Fruit fly (Drosophila melanogaster) whole organism, embryonic: Measurements from ENCODE around the gene nudE.

Experiments
- Atf-2 ChIP-seq: fragments of 200-800 bp; sonication (Bioruptor generic); optimal IDR thresholded peaks from 2 replicates; lab custom pipeline; 2016; ENCODE audit warnings: missing biosample characterization, missing genetic modification characterization
- C15 ChIP-seq: fragments of 200-800 bp; sonication (Bioruptor generic); IDR thresholded peaks from 3 replicates; pipeline ENCODE4 v1.3.6; 2022; ENCODE audit warnings: missing biosample characterization, missing genetic modification characterization
- CG11093 ChIP-seq: fragments of 200-800 bp; sonication (Bioruptor generic); IDR thresholded peaks from 3 replicates; pipeline ENCODE4 v1.3.6; 2022; ENCODE audit warnings: missing biosample characterization, missing genetic modification characterization
- CG11247 ChIP-seq: fragments of 200-800 bp; sonication (Bioruptor generic); IDR thresholded peaks from 2 replicates; pipeline ENCODE4 v1.3.6; 2022; ENCODE audit warnings: missing biosample characterization, missing genetic modification characterization
- CG11695 ChIP-seq: fragments of 200-800 bp; sonication (Bioruptor generic); IDR thresholded peaks from 3 replicates; pipeline ENCODE4 v1.3.6; 2022; ENCODE audit warnings: missing biosample characterization, missing genetic modification characterization
- CG15011 ChIP-seq: fragments of 200-800 bp; sonication (Bioruptor generic); optimal IDR thresholded peaks from 3 replicates; lab custom pipeline; 2018; ENCODE audit warnings: missing biosample characterization, mild to moderate bottlenecking, missing genetic modification characterization
- CG16863 ChIP-seq: fragments of 200-800 bp; sonication (Bioruptor generic); optimal IDR thresholded peaks from 3 replicates; lab custom pipeline; 2016; ENCODE audit warnings: missing biosample characterization, missing genetic modification characterization
- CG2120 ChIP-seq: fragments of 200-800 bp; sonication (Bioruptor generic); optimal IDR thresholded peaks from 3 replicates; lab custom pipeline; 2016; ENCODE audit warnings: missing biosample characterization, missing genetic modification characterization
- CG2889 ChIP-seq: fragments of 200-800 bp; sonication (Bioruptor generic); IDR thresholded peaks from 3 replicates; pipeline ENCODE4 v1.3.6; 2022; ENCODE audit warnings: missing biosample characterization, missing genetic modification characterization
- CG32772 ChIP-seq: fragments of 200-800 bp; sonication (Bioruptor generic); IDR thresholded peaks from 2 replicates; pipeline ENCODE4 v1.3.6; 2022; ENCODE audit warnings: missing biosample characterization, missing genetic modification characterization
- CG33557 ChIP-seq: fragments of 200-800 bp; sonication (Bioruptor generic); optimal IDR thresholded peaks from 2 replicates; lab custom pipeline; 2019; ENCODE audit warnings: missing biosample characterization, mild to moderate bottlenecking, missing genetic modification characterization, moderate library complexity
- CG5245 ChIP-seq: fragments of 200-800 bp; sonication (Bioruptor generic); optimal IDR thresholded peaks from 3 replicates; lab custom pipeline; 2016; ENCODE audit warnings: missing biosample characterization, missing genetic modification characterization
- CG6813 ChIP-seq: fragments of 200-800 bp; sonication (Bioruptor generic); optimal IDR thresholded peaks from 2 replicates; lab custom pipeline; 2017; ENCODE audit warnings: missing biosample characterization, missing genetic modification characterization, mild to moderate bottlenecking, moderate library complexity, missing genetic modification reagents
- CG7357 ChIP-seq: fragments of 200-800 bp; sonication (Bioruptor generic); IDR thresholded peaks from 3 replicates; pipeline ENCODE4 v1.3.6; 2022; ENCODE audit warnings: missing biosample characterization, missing genetic modification characterization
- CG7786 ChIP-seq: fragments of 200-800 bp; sonication (Bioruptor generic); optimal IDR thresholded peaks from 2 replicates; lab custom pipeline; 2016; ENCODE audit warnings: missing biosample characterization, missing genetic modification characterization
- CG8290 ChIP-seq, 3 experiments: fragments of 200-800 bp; sonication (Bioruptor generic); optimal IDR thresholded peaks; 2 replicates each; lab custom pipeline; 2016 to 2019; ENCODE audit warnings: missing biosample characterization in 3 of 3, missing genetic modification characterization in 3 of 3, mild to moderate bottlenecking in 2 of 3, moderate library complexity in 1 of 3
- CG9876 ChIP-seq: fragments of 200-800 bp; sonication (Bioruptor generic); optimal IDR thresholded peaks from 2 replicates; lab custom pipeline; 2016; ENCODE audit warnings: missing biosample characterization, missing genetic modification characterization
- D19A ChIP-seq: fragments of 200-800 bp; optimal IDR thresholded peaks from 3 replicates; lab custom pipeline; 2019; ENCODE audit warnings: missing biosample characterization, mild to moderate bottlenecking, missing genetic modification characterization, moderate library complexity
- Doc2 ChIP-seq: fragments of 200-800 bp; sonication (Bioruptor generic); IDR thresholded peaks from 2 replicates; pipeline ENCODE4 v1.3.6; 2022; ENCODE audit warnings: missing biosample characterization, missing genetic modification characterization
- Doc3 ChIP-seq: fragments of 200-800 bp; sonication (Bioruptor generic); IDR thresholded peaks from 3 replicates; pipeline ENCODE4 v1.3.6; 2022; ENCODE audit warnings: missing biosample characterization, missing genetic modification characterization; ENCODE audit not compliant: partially characterized antibody
- GATAe ChIP-seq: fragments of 200-800 bp; sonication (Bioruptor generic); conservative IDR thresholded peaks from 2 replicates; pipeline ENCODE4 v1.3.6; 2022; ENCODE audit warnings: missing biosample characterization, missing genetic modification characterization
- H15 ChIP-seq: fragments of 200-800 bp; sonication (Bioruptor generic); IDR thresholded peaks from 3 replicates; pipeline ENCODE4 v1.3.6; 2022; ENCODE audit warnings: missing biosample characterization, missing genetic modification characterization
- Meics ChIP-seq: fragments of 200-800 bp; sonication (Bioruptor generic); optimal IDR thresholded peaks from 2 replicates; lab custom pipeline; 2017; ENCODE audit warnings: missing biosample characterization, mild to moderate bottlenecking, missing genetic modification characterization
- NC2β ChIP-seq: fragments of 200-800 bp; sonication (Bioruptor generic); optimal IDR thresholded peaks from 2 replicates; lab custom pipeline; 2016; ENCODE audit warnings: missing biosample characterization, missing genetic modification characterization
- Neu2 ChIP-seq: fragments of 200-800 bp; sonication (Bioruptor generic); optimal IDR thresholded peaks from 3 replicates; lab custom pipeline; 2016; ENCODE audit warnings: missing biosample characterization, missing genetic modification characterization, borderline replicate concordance
- Ptx1 ChIP-seq: fragments of 200-800 bp; sonication (Bioruptor generic); IDR thresholded peaks from 2 replicates; pipeline ENCODE4 v1.3.6; 2022; ENCODE audit warnings: missing biosample characterization, missing genetic modification characterization
- Rfx ChIP-seq: fragments of 200-800 bp; sonication (Bioruptor generic); IDR thresholded peaks from 2 replicates; pipeline ENCODE4 v1.3.6; 2022; ENCODE audit warnings: missing biosample characterization, missing genetic modification characterization
- Sin3A ChIP-seq: fragments of >200 bp; optimal IDR thresholded peaks from 2 replicates; lab custom pipeline; 2018
- Sox100B ChIP-seq: fragments of 200-800 bp; sonication (Bioruptor generic); optimal IDR thresholded peaks from 3 replicates; lab custom pipeline; 2018; ENCODE audit warnings: missing biosample characterization, mild to moderate bottlenecking, missing genetic modification characterization
- Sry-β ChIP-seq: fragments of 200-800 bp; sonication (Bioruptor generic); optimal IDR thresholded peaks from 2 replicates; lab custom pipeline; 2018; ENCODE audit warnings: missing biosample characterization, mild to moderate bottlenecking, missing genetic modification characterization, moderate library complexity
- Taf1 ChIP-seq: fragments of 200-800 bp; sonication (Bioruptor generic); IDR thresholded peaks from 2 replicates; pipeline ENCODE4 v1.3.6; 2022; ENCODE audit warnings: missing biosample characterization, missing genetic modification characterization
- ab ChIP-seq: fragments of 200-800 bp; sonication (Bioruptor generic); optimal IDR thresholded peaks from 2 replicates; lab custom pipeline; 2016; ENCODE audit warnings: missing biosample characterization, missing genetic modification characterization
- amos ChIP-seq: fragments of 200-800 bp; sonication (Bioruptor generic); IDR thresholded peaks from 2 replicates; pipeline ENCODE4 v1.3.6; 2022; ENCODE audit warnings: missing biosample characterization, missing genetic modification characterization; ENCODE audit not compliant: partially characterized antibody
- bowl ChIP-seq: fragments of 200-800 bp; sonication (Bioruptor generic); IDR thresholded peaks from 2 replicates; pipeline ENCODE4 v1.3.6; 2022; ENCODE audit warnings: missing biosample characterization, missing genetic modification characterization
- bsh ChIP-seq, 2 experiments: fragments of 200-800 bp; sonication (Bioruptor generic); optimal IDR thresholded peaks; 2 replicates each; lab custom pipeline; 2017 to 2018; ENCODE audit warnings: mild to moderate bottlenecking in 2 of 2, missing biosample characterization in 2 of 2, missing genetic modification characterization in 2 of 2, moderate library complexity in 1 of 2
- btn ChIP-seq: fragments of 200-800 bp; sonication (Bioruptor generic); optimal IDR thresholded peaks from 2 replicates; lab custom pipeline; 2016; ENCODE audit warnings: missing biosample characterization, missing genetic modification characterization
- cas ChIP-seq: fragments of 200-800 bp; sonication (Bioruptor generic); IDR thresholded peaks from 2 replicates; pipeline ENCODE4 v1.3.6; 2022; ENCODE audit warnings: missing biosample characterization, missing genetic modification characterization
- chinmo ChIP-seq: fragments of 200-800 bp; sonication (Bioruptor generic); IDR thresholded peaks from 4 replicates; pipeline ENCODE4 v1.3.6; 2022; ENCODE audit warnings: missing biosample characterization, missing genetic modification characterization; ENCODE audit not compliant: partially characterized antibody
- esg ChIP-seq: fragments of 200-800 bp; sonication (Bioruptor generic); conservative IDR thresholded peaks from 2 replicates; pipeline ENCODE4 v1.3.6; 2022; ENCODE audit warnings: missing biosample characterization, missing genetic modification characterization
- fd96Cb ChIP-seq: fragments of 200-800 bp; sonication (Bioruptor generic); optimal IDR thresholded peaks from 2 replicates; lab custom pipeline; 2018; ENCODE audit warnings: missing biosample characterization, mild to moderate bottlenecking, missing genetic modification characterization, moderate library complexity
- gro ChIP-seq: fragments of 200-800 bp; sonication (Bioruptor generic); optimal IDR thresholded peaks from 2 replicates; lab custom pipeline; 2016; ENCODE audit warnings: missing biosample characterization, missing genetic modification characterization
- hth ChIP-seq: fragments of >200 bp; optimal IDR thresholded peaks from 2 replicates; lab custom pipeline; 2017; ENCODE audit warnings: inconsistent platforms
- ken ChIP-seq: fragments of 200-800 bp; sonication (Bioruptor generic); IDR thresholded peaks from 3 replicates; pipeline ENCODE4 v1.3.6; 2022; ENCODE audit warnings: missing biosample characterization, missing genetic modification characterization
- lilli ChIP-seq: fragments of 200-800 bp; sonication (Bioruptor generic); optimal IDR thresholded peaks from 3 replicates; lab custom pipeline; 2016; ENCODE audit warnings: missing biosample characterization, missing genetic modification characterization
- mam ChIP-seq: fragments of 200-800 bp; sonication (Bioruptor generic); optimal IDR thresholded peaks from 3 replicates; lab custom pipeline; 2016; ENCODE audit warnings: missing biosample characterization, missing genetic modification characterization
- mld ChIP-seq: fragments of 200-800 bp; sonication (Bioruptor generic); IDR thresholded peaks from 3 replicates; pipeline ENCODE4 v1.3.6; 2022; ENCODE audit warnings: missing biosample characterization, missing genetic modification characterization; ENCODE audit not compliant: partially characterized antibody
- seq ChIP-seq: fragments of 200-800 bp; sonication (Bioruptor generic); IDR thresholded peaks from 2 replicates; pipeline ENCODE4 v1.3.6; 2022; ENCODE audit warnings: missing biosample characterization, missing genetic modification characterization
- tin ChIP-seq: fragments of 200-800 bp; sonication (Bioruptor generic); optimal IDR thresholded peaks from 3 replicates; lab custom pipeline; 2016; ENCODE audit warnings: missing biosample characterization, missing genetic modification characterization
- usp ChIP-seq: fragments of >200 bp; optimal IDR thresholded peaks from 2 replicates; lab custom pipeline; 2017; ENCODE audit warnings: missing biosample characterization, missing genetic modification characterization
- vnd ChIP-seq: fragments of 200-800 bp; sonication (Bioruptor generic); IDR thresholded peaks from 3 replicates; pipeline ENCODE4 v1.3.6; 2022; ENCODE audit warnings: missing biosample characterization, missing genetic modification characterization; ENCODE audit not compliant: partially characterized antibody

The nudE gene

DNA sequence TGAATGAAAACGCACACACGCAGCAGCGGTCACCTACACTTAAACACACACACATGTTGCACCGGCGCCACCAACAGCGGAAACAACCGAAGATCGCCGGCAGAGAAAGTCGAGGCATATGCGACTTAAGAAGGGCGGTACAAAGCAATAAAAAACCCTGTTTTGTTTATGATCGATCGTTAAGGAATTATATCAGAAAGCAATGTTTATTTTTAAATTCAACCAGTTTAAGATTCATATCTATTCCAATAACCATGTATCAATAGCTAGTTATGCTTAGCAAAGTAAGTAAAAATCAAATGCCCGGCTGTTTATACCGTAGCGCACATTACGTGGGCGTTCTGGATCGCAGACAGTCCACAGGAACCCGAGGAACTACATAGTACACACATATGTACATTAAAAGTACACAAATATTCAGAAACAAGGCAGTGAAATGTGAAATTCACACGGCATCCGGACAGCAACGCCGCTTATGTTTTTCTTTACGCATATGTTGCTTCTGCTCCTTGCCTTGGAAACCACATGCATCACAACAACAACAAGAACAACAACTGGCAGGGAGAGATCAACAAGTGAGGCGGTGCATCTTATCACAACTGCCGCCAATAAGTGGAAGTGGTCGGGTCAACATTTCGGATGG, 43.1 kb upstream of the nudE start (continued):
- TF ChIP-seq Taf1 (GFP tag; lab: Robert Waterston, UW) (peak; percentile 73), Atf-2 (GFP tag; lab: Kevin White, UChicago) (peak; percentile 97), cas (peak; percentile 73), CG11247 (GFP tag; lab: Robert Waterston, UW) (peak; percentile 95), seq (GFP tag; lab: Robert Waterston, UW) (peak; percentile 95), CG2889 (GFP tag; lab: Robert Waterston, UW) (peak; percentile 91), fd96Cb (peak; percentile 99), CG8290 (GFP tag; optimal IDR thresholded peaks at IDR 0.05; lab: Kevin White, UChicago) (peak; percentile 96), CG8290 (tag; optimal IDR thresholded peaks at IDR 0.05; lab: Kevin White, UChicago) (peak; percentile 90 to 97), tin (GFP tag; lab: Kevin White, UChicago) (peak; percentile 98), CG6813 (peak; percentile 96), C15 (GFP tag; lab: Robert Waterston, UW) (peak; percentile 86; the same call in 2 of the 3 replicates), CG7357 (GFP tag; lab: Robert Waterston, UW) (peak; percentile 92), H15 (GFP tag; lab: Robert Waterston, UW) (peak; percentile 97), Meics (GFP tag; lab: Kevin White, UChicago) (peak; percentile 92), bsh (GFP tag; optimal IDR thresholded peaks at IDR 0.05; lab: Kevin White, UChicago) (peak; percentile 78 to 98), NC2β (GFP tag; lab: Kevin White, UChicago) (peak; percentile 97), amos (GFP tag; lab: Robert Waterston, UW) (no peak), chinmo (GFP tag; lab: Robert Waterston, UW) (0 out of 4 replicates have a peak, but pooled peaks have one; percentile 48), vnd (GFP tag; lab: Robert Waterston, UW) (no peak), CG32772 (peak; percentile 97), Sry-β (GFP tag; lab: Kevin White, UChicago) (peak; percentile 52), CG33557 (peak; percentile 98), mam (GFP tag; lab: Kevin White, UChicago) (peak; percentile 94), D19A (tag; lab: Kevin White, UChicago) (peak; percentile 96), CG5245 (GFP tag; lab: Kevin White, UChicago) (peak; percentile 98), Ptx1 (GFP tag; lab: Robert Waterston, UW) (peak; percentile 97), CG9876 (GFP tag; lab: Kevin White, UChicago) (peak; percentile 86), usp (GFP tag; lab: Kevin White, UChicago) (no peak), CG16863 (GFP tag; lab: Kevin White, UChicago) (peak; percentile 97), ken (GFP tag; lab: Robert Waterston, UW) (peak; percentile 97), lilli (peak; percentile 96), CG11695 (GFP tag; lab: Robert Waterston, UW) (peak; percentile 95), CG11093 (peak; percentile 97), hth (lab: Kevin White, UChicago) (no peak), CG15011 (GFP tag; lab: Kevin White, UChicago) (peak; percentile 94), CG7786 (GFP tag; lab: Kevin White, UChicago) (peak; percentile 97), bowl (GFP tag; lab: Robert Waterston, UW) (peak; percentile 89), gro (GFP tag; lab: Kevin White, UChicago) (peak; percentile 93), Doc2 (GFP tag; lab: Robert Waterston, UW) (peak; percentile 84), Rfx (GFP tag; lab: Robert Waterston, UW) (peak; percentile 93), CG2120 (GFP tag; lab: Kevin White, UChicago) (peak; percentile 90), ab (GFP tag; lab: Kevin White, UChicago) (peak; percentile 94), mld (no peak), Neu2 (GFP tag; lab: Kevin White, UChicago) (peak; percentile 97), Doc3 (no peak), GATAe (GFP tag; lab: Robert Waterston, UW) (peak; percentile 78), Sox100B (GFP tag; lab: Kevin White, UChicago) (peak; percentile 98), esg (GFP tag; lab: Robert Waterston, UW) (peak; percentile 96), Sin3A (lab: Kevin White, UChicago) (no peak), btn (peak; percentile 98)
